Worm (Caenorhabditis elegans) whole organism, L4 larva: ENCODE data around the gene egl-8.

Experiments used
- D1046.2 ChIP-seq: fragments of 200-800 bp; sonication (Bioruptor generic); IDR thresholded peaks from 2 replicates; pipeline ENCODE4 v1.3.6; 2022; ENCODE audit warnings: missing genetic modification characterization, missing compliant biosample characterization
- F10B5.3 ChIP-seq: sonication (generic microtip); optimal IDR thresholded peaks from 2 replicates; lab custom pipeline; 2016; ENCODE audit warnings: mild to moderate bottlenecking, missing genetic modification characterization, missing compliant biosample characterization
- F26F4.8 ChIP-seq: fragments of 200-800 bp; sonication (Bioruptor generic); conservative IDR thresholded peaks from 2 replicates; pipeline ENCODE4 v1.3.6; 2022; ENCODE audit warnings: missing genetic modification characterization, missing compliant biosample characterization
- F44E2.7 ChIP-seq: fragments of 200-800 bp; sonication (Bioruptor generic); IDR thresholded peaks from 2 replicates; pipeline ENCODE4 v2.1.2; 2022; ENCODE audit warnings: missing genetic modification characterization, missing compliant biosample characterization
- R02D3.7 ChIP-seq: fragments of 150-350 bp; sonication (generic microtip); optimal IDR thresholded peaks from 3 replicates; lab custom pipeline; 2014; ENCODE audit warnings: missing biosample characterization, missing genetic modification characterization
- T26A8.4 ChIP-seq: fragments of 200-800 bp; sonication (Bioruptor generic); IDR thresholded peaks from 2 replicates; pipeline ENCODE4 v1.3.6; 2022; ENCODE audit warnings: missing genetic modification characterization, missing compliant biosample characterization
- Y105C5A.15 ChIP-seq: fragments of 200-800 bp; sonication (Bioruptor generic); IDR thresholded peaks from 2 replicates; pipeline ENCODE4 v1.3.6; 2022; ENCODE audit warnings: missing genetic modification characterization, missing compliant biosample characterization
- Y75B8A.6 ChIP-seq: fragments of 200-800 bp; sonication (Bioruptor generic); IDR thresholded peaks from 2 replicates; pipeline ENCODE4 v1.3.6; 2022; ENCODE audit warnings: missing genetic modification reagents, missing genetic modification characterization, missing compliant biosample characterization
- ama-1 ChIP-seq: fragments of 150-350 bp; optimal IDR thresholded peaks from 2 replicates; lab custom pipeline; 2014; ENCODE audit warnings: inconsistent platforms, mixed read lengths
- attf-4 ChIP-seq: sonication (generic microtip); optimal IDR thresholded peaks from 3 replicates; lab custom pipeline; 2017; ENCODE audit warnings: missing biosample characterization, missing genetic modification characterization
- ceh-20 ChIP-seq: fragments of 200-800 bp; sonication (Bioruptor generic); IDR thresholded peaks from 2 replicates; pipeline ENCODE4 v1.3.6; 2022; ENCODE audit warnings: missing genetic modification reagents, missing genetic modification characterization, missing compliant biosample characterization
- ceh-28 ChIP-seq: fragments of 150-350 bp; optimal IDR thresholded peaks from 2 replicates; lab custom pipeline; 2014; ENCODE audit warnings: missing biosample characterization, missing genetic modification reagents, missing genetic modification characterization
- ceh-32 ChIP-seq: sonication (generic microtip); optimal IDR thresholded peaks from 2 replicates; lab custom pipeline; 2016; ENCODE audit warnings: mild to moderate bottlenecking, missing genetic modification characterization, missing compliant biosample characterization; ENCODE audit not compliant: poor library complexity
- ceh-44 ChIP-seq: fragments of 200-800 bp; sonication (Bioruptor generic); IDR thresholded peaks from 2 replicates; pipeline ENCODE4 v1.3.6; 2022; ENCODE audit warnings: missing genetic modification reagents, missing genetic modification characterization, missing compliant biosample characterization
- ceh-62 ChIP-seq: sonication (generic microtip); optimal IDR thresholded peaks from 2 replicates; lab custom pipeline; 2017; ENCODE audit warnings: missing biosample characterization, missing genetic modification characterization
- ceh-82 ChIP-seq: sonication (generic microtip); optimal IDR thresholded peaks from 2 replicates; lab custom pipeline; 2017; ENCODE audit warnings: missing biosample characterization, missing genetic modification characterization
- cey-2 ChIP-seq: sonication (generic microtip); optimal IDR thresholded peaks from 3 replicates; lab custom pipeline; 2017; ENCODE audit warnings: missing genetic modification characterization, mild to moderate bottlenecking, missing compliant biosample characterization, antibody characterized with exemption, borderline replicate concordance; ENCODE audit not compliant: insufficient read depth
- daf-16 ChIP-seq, 3 experiments: sonication (generic microtip); optimal IDR thresholded peaks; 2 replicates each; lab custom pipeline; 2016 to 2017; ENCODE audit warnings: missing genetic modification characterization in 3 of 3, missing genetic modification reagents in 3 of 3, mild to moderate bottlenecking in 2 of 3, missing compliant biosample characterization in 2 of 3, missing biosample characterization in 1 of 3, moderate library complexity in 1 of 3
- dmd-6 ChIP-seq: fragments of 200-800 bp; sonication (Bioruptor generic); IDR thresholded peaks from 2 replicates; pipeline ENCODE4 v1.3.6; 2022; ENCODE audit warnings: missing genetic modification reagents, missing genetic modification characterization, missing compliant biosample characterization
- dpl-1 ChIP-seq: fragments of 150-350 bp; optimal IDR thresholded peaks from 2 replicates; lab custom pipeline; 2014; ENCODE audit warnings: missing biosample characterization, missing genetic modification reagents, missing genetic modification characterization
- duxl-1 ChIP-seq: sonication (generic microtip); optimal IDR thresholded peaks from 2 replicates; lab custom pipeline; 2016; ENCODE audit warnings: mild to moderate bottlenecking, missing genetic modification characterization, moderate library complexity, missing compliant biosample characterization; ENCODE audit not compliant: poor library complexity
- gei-8 ChIP-seq: fragments of 200-800 bp; sonication (Bioruptor generic); optimal IDR thresholded peaks from 2 replicates; lab custom pipeline; 2018; ENCODE audit warnings: mild to moderate bottlenecking, missing genetic modification characterization, missing compliant biosample characterization
- hlh-11 ChIP-seq: fragments of 200-800 bp; sonication (Bioruptor generic); optimal IDR thresholded peaks from 2 replicates; lab custom pipeline; 2018; ENCODE audit warnings: mild to moderate bottlenecking, missing genetic modification characterization, missing compliant biosample characterization
- hlh-30 ChIP-seq: sonication (generic microtip); optimal IDR thresholded peaks from 2 replicates; lab custom pipeline; 2017; ENCODE audit warnings: antibody characterized with exemption, mild to moderate bottlenecking, missing genetic modification characterization, missing compliant biosample characterization; ENCODE audit not compliant: insufficient read depth
- jun-1 ChIP-seq: fragments of 150-350 bp; optimal IDR thresholded peaks from 2 replicates; lab custom pipeline; 2014; ENCODE audit warnings: missing biosample characterization, missing genetic modification reagents, missing genetic modification characterization
- lim-7 ChIP-seq: fragments of 200-800 bp; sonication (Bioruptor generic); IDR thresholded peaks from 2 replicates; pipeline ENCODE4 v1.3.6; 2022; ENCODE audit warnings: missing genetic modification characterization, missing compliant biosample characterization
- lin-13 ChIP-seq: fragments of 150-350 bp; optimal IDR thresholded peaks from 2 replicates; lab custom pipeline; 2014; ENCODE audit warnings: missing biosample characterization, missing genetic modification reagents, missing genetic modification characterization
- lin-29 ChIP-seq: fragments of 200-800 bp; sonication (Bioruptor generic); IDR thresholded peaks from 2 replicates; pipeline ENCODE4 v1.3.6; 2022; ENCODE audit warnings: missing genetic modification reagents, missing genetic modification characterization, missing compliant biosample characterization
- lin-39 ChIP-seq: fragments of 150-350 bp; optimal IDR thresholded peaks from 2 replicates; lab custom pipeline; 2014; ENCODE audit warnings: missing biosample characterization, missing genetic modification reagents, missing genetic modification characterization
- lsy-2 ChIP-seq, 2 experiments: fragments of 150-350 bp in 1 of 2; sonication (generic microtip) in 1 of 2; optimal IDR thresholded peaks; 2 replicates each; lab custom pipeline; 2014 to 2017; ENCODE audit warnings: missing biosample characterization in 2 of 2, missing genetic modification characterization in 2 of 2
- madf-9 ChIP-seq: fragments of 200-800 bp; sonication (Bioruptor generic); conservative IDR thresholded peaks from 2 replicates; pipeline ENCODE4 v1.3.6; 2022; ENCODE audit warnings: missing genetic modification reagents, missing genetic modification characterization, missing compliant biosample characterization
- mdl-1 ChIP-seq, 2 experiments: fragments of 150-350 bp in 1 of 2; sonication (generic microtip) in 1 of 2; optimal IDR thresholded peaks; 2 replicates each; lab custom pipeline; 2014 to 2017; ENCODE audit warnings: missing biosample characterization in 2 of 2, missing genetic modification characterization in 2 of 2
- mep-1 ChIP-seq: fragments of 150-350 bp; sonication (generic microtip); optimal IDR thresholded peaks from 3 replicates; lab custom pipeline; 2014; ENCODE audit warnings: missing biosample characterization, missing genetic modification characterization
- mxl-3 ChIP-seq: fragments of 200-800 bp; sonication (Bioruptor generic); optimal IDR thresholded peaks from 2 replicates; lab custom pipeline; 2018; ENCODE audit warnings: mild to moderate bottlenecking, missing genetic modification characterization, missing compliant biosample characterization
- nhr-10 ChIP-seq: fragments of 150-350 bp; optimal IDR thresholded peaks from 2 replicates; lab custom pipeline; 2014; ENCODE audit warnings: missing biosample characterization, missing genetic modification characterization
- nhr-11 ChIP-seq: fragments of 150-350 bp; optimal IDR thresholded peaks from 2 replicates; lab custom pipeline; 2014; ENCODE audit warnings: missing biosample characterization, missing genetic modification characterization
- nhr-25 ChIP-seq: sonication (generic microtip); optimal IDR thresholded peaks from 2 replicates; lab custom pipeline; 2017; ENCODE audit warnings: missing genetic modification characterization, mild to moderate bottlenecking, missing compliant biosample characterization, antibody characterized with exemption, moderate library complexity, borderline replicate concordance; ENCODE audit not compliant: insufficient read depth
- nhr-6 ChIP-seq: fragments of 150-350 bp; optimal IDR thresholded peaks from 2 replicates; lab custom pipeline; 2014; ENCODE audit warnings: missing biosample characterization, missing genetic modification characterization
- nhr-76 ChIP-seq: fragments of 150-350 bp; optimal IDR thresholded peaks from 2 replicates; lab custom pipeline; 2014; ENCODE audit warnings: missing biosample characterization, missing genetic modification characterization
- pha-4 ChIP-seq, 2 experiments: fragments of 150-350 bp in 1 of 2; fragments of 200-800 bp in 1 of 2; sonication (Bioruptor generic) in 1 of 2; IDR thresholded peaks in 1 of 2; optimal IDR thresholded peaks in 1 of 2; 2 replicates each; pipeline versions ENCODE4 v1.3.6 to Lab custom; 2014 to 2022; ENCODE audit warnings: missing genetic modification characterization in 2 of 2, missing genetic modification reagents in 2 of 2, missing biosample characterization in 1 of 2, missing compliant biosample characterization in 1 of 2
- pqm-1 ChIP-seq: sonication (generic microtip); optimal IDR thresholded peaks from 2 replicates; lab custom pipeline; 2017; ENCODE audit warnings: missing biosample characterization, missing genetic modification characterization
- saeg-2 ChIP-seq: fragments of 200-800 bp; sonication (Bioruptor generic); IDR thresholded peaks from 2 replicates; pipeline ENCODE4 v1.3.6; 2022; ENCODE audit warnings: missing genetic modification reagents, missing genetic modification characterization, missing compliant biosample characterization
- skn-1 ChIP-seq: fragments of 150-350 bp; optimal IDR thresholded peaks from 2 replicates; lab custom pipeline; 2014; ENCODE audit warnings: missing biosample characterization, missing genetic modification characterization
- snpc-1.2 ChIP-seq: fragments of 200-800 bp; sonication (Bioruptor generic); IDR thresholded peaks from 2 replicates; pipeline ENCODE4 v1.3.6; 2022; ENCODE audit warnings: missing genetic modification reagents, missing genetic modification characterization, missing compliant biosample characterization
- tra-1 ChIP-seq: fragments of 200-800 bp; sonication (Bioruptor generic); IDR thresholded peaks from 2 replicates; pipeline ENCODE4 v1.3.6; 2022; ENCODE audit warnings: missing genetic modification reagents, missing genetic modification characterization, missing compliant biosample characterization
- unc-39 ChIP-seq: sonication (generic microtip); optimal IDR thresholded peaks from 2 replicates; lab custom pipeline; 2017; ENCODE audit warnings: missing biosample characterization, missing genetic modification characterization
- zag-1 ChIP-seq: fragments of 150-350 bp; optimal IDR thresholded peaks from 2 replicates; lab custom pipeline; 2014; ENCODE audit warnings: missing biosample characterization, missing genetic modification characterization
- zfp-3 ChIP-seq: fragments of 200-800 bp; sonication (Bioruptor generic); conservative IDR thresholded peaks from 2 replicates; pipeline ENCODE4 v1.3.6; 2022; ENCODE audit warnings: missing genetic modification reagents, missing genetic modification characterization, missing compliant biosample characterization
- zip-11 ChIP-seq: fragments of 200-800 bp; sonication (Bioruptor generic); IDR thresholded peaks from 2 replicates; pipeline ENCODE4 v1.3.6; 2022; ENCODE audit warnings: missing genetic modification characterization, missing compliant biosample characterization
- zip-2 ChIP-seq: fragments of 150-350 bp; optimal IDR thresholded peaks from 2 replicates; lab custom pipeline; 2014; ENCODE audit warnings: missing biosample characterization, missing genetic modification characterization

egl-8 gene

DNA sequence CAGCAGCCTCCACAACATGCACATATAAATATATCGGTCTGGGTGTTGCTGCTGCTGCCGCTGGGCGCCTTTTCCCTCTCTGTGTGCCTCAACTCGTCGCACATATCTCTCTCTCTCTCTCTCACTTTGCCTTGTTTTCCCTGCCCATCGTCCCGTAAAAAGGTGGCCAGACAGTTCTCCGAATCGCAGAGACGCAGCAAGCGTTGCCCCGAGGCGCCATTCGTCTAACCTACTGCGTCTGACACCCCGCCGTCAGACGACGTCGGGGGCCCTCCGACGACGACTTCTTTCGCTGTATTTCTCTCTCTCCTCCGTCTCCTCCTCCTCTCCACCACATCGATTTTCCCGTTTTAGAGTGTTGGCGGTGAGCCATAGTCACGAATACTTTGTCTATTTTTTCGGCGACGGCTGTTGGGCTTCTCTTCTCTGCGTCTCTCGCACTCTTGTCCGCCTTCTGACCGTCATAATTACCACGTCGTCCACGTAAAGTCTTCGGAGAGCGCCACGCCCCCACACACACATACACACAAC is 11.8 kb upstream of the egl-8 start, which contains the start of gene B0348.10:
TSS of gene B0348.10 (minus strand) at position 24 of the 531 bp plus-strand sequence.
- TF ChIP-seq lin-29 (no peak), nhr-25 (tag; lab: Kevin White, UChicago) (no peak), ceh-62 (no peak), saeg-2 (GFP tag; lab: Robert Waterston, UW) (no peak), nhr-10 (no peak), gei-8 (no peak), daf-16 (GFP tag; optimal IDR thresholded peaks at IDR 0.05; lab: Kevin White, UChicago) (no peak), daf-16 (tag; optimal IDR thresholded peaks at IDR 0.05; lab: Kevin White, UChicago) (peak; percentile 77), mep-1 (tag; lab: Kevin White, UChicago) (peak; percentile 78), ceh-20 (GFP tag; lab: Robert Waterston, UW) (0 out of 2 replicates have a peak, but pooled peaks have one; percentile 22), dmd-6 (peak; percentile 66), T26A8.4 (GFP tag; lab: Robert Waterston, UW) (peak; percentile 48; the same call in 1 of the 2 replicates), Y105C5A.15 (GFP tag; lab: Robert Waterston, UW) (no peak), snpc-1.2 (GFP tag; lab: Robert Waterston, UW) (no peak), zag-1 (tag; lab: Kevin White, UChicago) (no peak), zip-11 (GFP tag; lab: Robert Waterston, UW) (no peak), ama-1 (lab: Kevin White, UChicago) (peak; percentile 87), R02D3.7 (tag; lab: Kevin White, UChicago) (no peak), lin-13 (GFP tag; lab: Kevin White, UChicago) (peak; percentile 50), cey-2 (no peak), Y75B8A.6 (GFP tag; lab: Robert Waterston, UW) (no peak), pha-4 (GFP tag; IDR thresholded peaks at IDR 0.05; lab: Robert Waterston, UW) (peak; percentile 14; the same call in 1 of the 2 replicates), pha-4 (tag; optimal IDR thresholded peaks at IDR 0.05; lab: Kevin White, UChicago) (no peak), F44E2.7 (no peak), madf-9 (GFP tag; lab: Robert Waterston, UW) (peak; percentile 43; the same call in 1 of the 2 replicates), attf-4 (tag; lab: Kevin White, UChicago) (no peak), dpl-1 (GFP tag; lab: Kevin White, UChicago) (peak; percentile 67), nhr-76 (no peak), mdl-1 (tag; optimal IDR thresholded peaks at IDR 0.05; lab: Kevin White, UChicago) (peak; percentile 6 to 11), tra-1 (GFP tag; lab: Robert Waterston, UW) (no peak), hlh-30 (tag; lab: Kevin White, UChicago) (peak; percentile 81), zip-2 (tag; lab: Kevin White, UChicago) (no peak), ceh-32 (peak; percentile 30), unc-39 (tag; lab: Kevin White, UChicago) (no peak), hlh-11 (peak; percentile 83), D1046.2 (GFP tag; lab: Robert Waterston, UW) (no peak), mxl-3 (GFP tag; lab: Kevin White, UChicago) (peak; percentile 82), nhr-11 (peak; percentile 54), duxl-1 (tag; lab: Kevin White, UChicago) (peak; percentile 7), ceh-82 (tag; lab: Kevin White, UChicago) (no peak), F10B5.3 (tag; lab: Kevin White, UChicago) (no peak), lim-7 (0 out of 2 replicates have a peak, but pooled peaks have one; percentile 46), skn-1 (tag; lab: Kevin White, UChicago) (no peak), pqm-1 (tag; lab: Kevin White, UChicago) (no peak), F26F4.8 (GFP tag; lab: Robert Waterston, UW) (no peak), nhr-6 (tag; lab: Kevin White, UChicago) (peak; percentile 15), lsy-2 (tag; optimal IDR thresholded peaks at IDR 0.05; lab: Kevin White, UChicago) (peak; percentile 47 to 69), ceh-28 (peak; percentile 49), zfp-3 (GFP tag; lab: Robert Waterston, UW) (no peak), ceh-44 (GFP tag; lab: Robert Waterston, UW) (peak; percentile 57; the same call in 1 of the 2 replicates), jun-1 (tag; lab: Kevin White, UChicago) (no peak), lin-39 (tag; lab: Kevin White, UChicago) (no peak)
